Worm (Caenorhabditis elegans) whole organism, L4/young adult: ENCODE measurements around the gene Y75B12B.10.

Source experiments
- dao-5 ChIP-seq: sonication (generic microtip); optimal IDR thresholded peaks from 2 replicates; lab custom pipeline; 2016; ENCODE audit warnings: missing genotype, missing genetic modification characterization, moderate library complexity, missing compliant biosample characterization
- him-1 ChIP-seq: sonication (generic microtip); optimal IDR thresholded peaks from 2 replicates; lab custom pipeline; 2016; ENCODE audit warnings: missing genotype, missing genetic modification reagents, missing genetic modification characterization, missing compliant biosample characterization

ce11 chrV:15241259-15241658 is 41.4 kb downstream of the Y75B12B.10 start, which contains the start of gene chil-12:
- TF ChIP-seq him-1 (no peak), dao-5 (no peak)
